Fruit fly (Drosophila melanogaster): ENCODE data around the gene C15.
A peak's percentile ranks its signal among the peaks of the same experiment; 100 is the strongest.

C15 gene

DNA sequence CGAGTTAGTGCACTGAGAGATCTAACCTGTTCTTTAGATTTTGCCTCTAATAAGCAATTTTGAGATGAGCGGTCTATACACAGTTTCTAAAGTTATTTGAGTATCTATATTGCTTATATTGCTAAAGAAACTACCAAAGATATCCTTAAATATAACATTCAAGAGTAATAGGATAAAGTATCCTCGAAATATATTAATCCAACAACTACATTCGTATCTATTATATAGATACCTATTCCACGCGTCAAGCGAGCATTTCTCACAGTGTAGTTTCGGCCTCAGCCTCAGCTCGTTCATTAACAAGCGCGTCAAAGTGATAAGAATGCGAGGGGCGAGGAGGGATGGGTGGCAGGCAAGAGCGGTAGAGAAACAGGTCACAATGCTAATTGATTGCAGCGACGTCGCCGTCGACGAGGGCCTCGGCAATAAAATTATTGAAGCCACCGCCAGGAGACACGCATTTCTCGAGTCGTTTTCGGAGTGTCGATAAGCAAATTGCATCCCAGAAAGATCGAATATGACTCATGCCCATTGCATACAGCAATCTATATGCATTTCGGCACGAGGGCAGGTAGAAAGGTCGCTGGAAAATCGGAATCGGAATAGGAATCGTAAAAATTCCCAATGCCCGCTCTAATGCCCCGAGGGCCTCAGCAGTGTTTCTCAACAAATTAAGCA lies 6.1 kb upstream of the C15 start (continued):
- TF ChIP-seq CG7963 (GFP tag; IDR thresholded peaks at IDR 0.05; ENCODE audit: partially characterized antibody) (no peak), fd64A (GFP tag; optimal IDR thresholded peaks at IDR 0.05) (no peak), br (optimal IDR thresholded peaks at IDR 0.05) (no peak), CG3838 (GFP tag; optimal IDR thresholded peaks at IDR 0.05) (no peak), Atf6 (GFP tag; IDR thresholded peaks at IDR 0.05) (0 out of 2 replicates have a peak, but pooled peaks have one; percentile 17), tin (GFP tag; optimal IDR thresholded peaks at IDR 0.05) (peak; percentile 48), lmd (GFP tag; IDR thresholded peaks at IDR 0.05) (peak; percentile 69), inv (GFP tag; IDR thresholded peaks at IDR 0.05; ENCODE audit: partially characterized antibody) (no peak), CG1024 (GFP tag; IDR thresholded peaks at IDR 0.05) (0 out of 2 replicates have a peak, but pooled peaks have one; percentile 15), CG11398 (GFP tag; optimal IDR thresholded peaks at IDR 0.05) (no peak), Sry-δ (GFP tag; optimal IDR thresholded peaks at IDR 0.05) (peak; percentile 11), CG15269 (tag; optimal IDR thresholded peaks at IDR 0.05) (no peak), dpn (GFP tag; optimal IDR thresholded peaks at IDR 0.05) (peak in 1 of 2 experiments; percentile 34), B-H2 (GFP tag; optimal IDR thresholded peaks at IDR 0.05) (no peak), CG17829 (tag; optimal IDR thresholded peaks at IDR 0.05) (peak; percentile 72), Meics (GFP tag; optimal IDR thresholded peaks at IDR 0.05) (no peak), CG11504 (tag; optimal IDR thresholded peaks at IDR 0.05) (peak; percentile 77), CG16779 (GFP tag; IDR thresholded peaks at IDR 0.05) (no peak), Sox102F (GFP tag; optimal IDR thresholded peaks at IDR 0.05) (peak; percentile 45), Rx (GFP tag; IDR thresholded peaks at IDR 0.05) (no peak), sna (GFP tag; IDR thresholded peaks at IDR 0.05; ENCODE audit: partially characterized antibody) (no peak), Mad (GFP tag; optimal IDR thresholded peaks at IDR 0.05) (no peak), Abd-B (GFP tag; optimal IDR thresholded peaks at IDR 0.05) (peak; percentile 41), CG4328 (GFP tag; optimal IDR thresholded peaks at IDR 0.05) (peak; percentile 2), caup (GFP tag; optimal IDR thresholded peaks at IDR 0.05; ENCODE audit: severe bottlenecking) (no peak), H15 (GFP tag; IDR thresholded peaks at IDR 0.05) (no peak), dmrt11E (tag; optimal IDR thresholded peaks at IDR 0.05) (peak; percentile 53), bcd (GFP tag; optimal IDR thresholded peaks at IDR 0.05) (peak; percentile 24), oc (tag; optimal IDR thresholded peaks at IDR 0.05) (no peak), Dfd (GFP tag; optimal IDR thresholded peaks at IDR 0.05) (no peak), ro (GFP tag; IDR thresholded peaks at IDR 0.05) (no peak), CG14860 (GFP tag; IDR thresholded peaks at IDR 0.05; ENCODE audit: partially characterized antibody) (no peak), zen2 (GFP tag; IDR thresholded peaks at IDR 0.05; ENCODE audit: partially characterized antibody) (no peak), CG3281 (GFP tag; optimal IDR thresholded peaks at IDR 0.05) (no peak), en (GFP tag; optimal IDR thresholded peaks at IDR 0.05) (no peak), nom (GFP tag; optimal IDR thresholded peaks at IDR 0.05) (no peak), tap (tag; optimal IDR thresholded peaks at IDR 0.05) (peak; percentile 15), Dref (GFP tag; IDR thresholded peaks at IDR 0.05) (no peak), ken (GFP tag; IDR thresholded peaks at IDR 0.05) (no peak), bab2 (GFP tag; optimal IDR thresholded peaks at IDR 0.05) (peak; percentile 18), CG9727 (GFP tag; optimal IDR thresholded peaks at IDR 0.05) (peak; percentile 24), Spps (tag; optimal IDR thresholded peaks at IDR 0.05) (peak; percentile 1), CG7372 (GFP tag; IDR thresholded peaks at IDR 0.05) (no peak), C15 (GFP tag; IDR thresholded peaks at IDR 0.05) (no peak), CG12391 (tag; optimal IDR thresholded peaks at IDR 0.05) (peak; percentile 26), hb (GFP tag; IDR thresholded peaks at IDR 0.05; ENCODE audit: partially characterized antibody) (no peak), CG7271 (tag; optimal IDR thresholded peaks at IDR 0.05) (no peak), CG18262 (tag; optimal IDR thresholded peaks at IDR 0.05) (peak; percentile 79), Chrac-16 (GFP tag; optimal IDR thresholded peaks at IDR 0.05) (no peak)
